Fruit fly (Drosophila melanogaster) whole organism, embryonic: ENCODE measurements around the gene CG8159.

Experiments used
- Bdp1 ChIP-seq: fragments of 200-800 bp; sonication (Bioruptor generic); optimal IDR thresholded peaks from 3 replicates; lab custom pipeline; 2016; ENCODE audit warnings: missing biosample characterization, missing genetic modification characterization
- CG10543 ChIP-seq: fragments of 200-800 bp; sonication (Bioruptor generic); optimal IDR thresholded peaks from 3 replicates; lab custom pipeline; 2017; ENCODE audit warnings: missing biosample characterization, mild to moderate bottlenecking, missing genetic modification characterization, moderate library complexity
- CG10959 ChIP-seq: fragments of 200-800 bp; sonication (Bioruptor generic); IDR thresholded peaks from 2 replicates; pipeline ENCODE4 v1.3.6; 2022; ENCODE audit warnings: missing biosample characterization, missing genetic modification characterization
- CG11247 ChIP-seq: fragments of 200-800 bp; sonication (Bioruptor generic); IDR thresholded peaks from 2 replicates; pipeline ENCODE4 v1.3.6; 2022; ENCODE audit warnings: missing biosample characterization, missing genetic modification characterization
- CG11398 ChIP-seq: fragments of 200-800 bp; sonication (Bioruptor generic); optimal IDR thresholded peaks from 2 replicates; lab custom pipeline; 2016; ENCODE audit warnings: missing biosample characterization, missing genetic modification characterization
- CG11560 ChIP-seq: fragments of 200-800 bp; sonication (Bioruptor generic); IDR thresholded peaks from 3 replicates; pipeline ENCODE4 v1.3.6; 2022; ENCODE audit warnings: missing biosample characterization, missing genetic modification characterization
- CG12219 ChIP-seq: fragments of 200-800 bp; sonication (Bioruptor generic); optimal IDR thresholded peaks from 3 replicates; lab custom pipeline; 2018; ENCODE audit warnings: missing biosample characterization, mild to moderate bottlenecking, missing genetic modification characterization
- CG12299 ChIP-seq: fragments of 200-800 bp; sonication (Bioruptor generic); optimal IDR thresholded peaks from 2 replicates; lab custom pipeline; 2018; ENCODE audit warnings: missing biosample characterization, mild to moderate bottlenecking, missing genetic modification characterization
- CG14014 ChIP-seq: fragments of 200-800 bp; sonication (Bioruptor generic); IDR thresholded peaks from 2 replicates; pipeline ENCODE4 v1.3.6; 2022; ENCODE audit warnings: missing biosample characterization, missing genetic modification characterization
- CG15479 ChIP-seq: fragments of 200-800 bp; sonication (Bioruptor generic); optimal IDR thresholded peaks from 3 replicates; lab custom pipeline; 2019; ENCODE audit warnings: missing biosample characterization, mild to moderate bottlenecking, missing genetic modification characterization, moderate library complexity
- CG17186 ChIP-seq: fragments of 200-800 bp; sonication (Bioruptor generic); optimal IDR thresholded peaks from 3 replicates; lab custom pipeline; 2017; ENCODE audit warnings: missing biosample characterization, missing genetic modification reagents, missing genetic modification characterization
- CG17829 ChIP-seq: fragments of 200-800 bp; optimal IDR thresholded peaks from 2 replicates; lab custom pipeline; 2019; ENCODE audit warnings: missing biosample characterization, mild to moderate bottlenecking, missing genetic modification characterization, moderate library complexity
- CG3163 ChIP-seq: fragments of 200-800 bp; sonication (Bioruptor generic); optimal IDR thresholded peaks from 3 replicates; lab custom pipeline; 2016; ENCODE audit warnings: missing biosample characterization, missing genetic modification characterization
- CG43689 ChIP-seq: fragments of 200-800 bp; sonication (Bioruptor generic); IDR thresholded peaks from 2 replicates; pipeline ENCODE4 v1.3.6; 2022; ENCODE audit warnings: missing biosample characterization, missing genetic modification characterization
- CG4424 ChIP-seq: fragments of 200-800 bp; sonication (Bioruptor generic); optimal IDR thresholded peaks from 3 replicates; lab custom pipeline; 2016; ENCODE audit warnings: missing biosample characterization, missing genetic modification characterization
- CG5245 ChIP-seq: fragments of 200-800 bp; sonication (Bioruptor generic); optimal IDR thresholded peaks from 3 replicates; lab custom pipeline; 2016; ENCODE audit warnings: missing biosample characterization, missing genetic modification characterization
- CG6254 ChIP-seq: fragments of 200-800 bp; sonication (Bioruptor generic); optimal IDR thresholded peaks from 3 replicates; lab custom pipeline; 2017; ENCODE audit warnings: mild to moderate bottlenecking, missing biosample characterization, missing genetic modification reagents, missing genetic modification characterization
- CG6813 ChIP-seq: fragments of 200-800 bp; sonication (Bioruptor generic); optimal IDR thresholded peaks from 2 replicates; lab custom pipeline; 2017; ENCODE audit warnings: missing biosample characterization, missing genetic modification characterization, mild to moderate bottlenecking, moderate library complexity, missing genetic modification reagents
- CG7987 ChIP-seq: fragments of 200-800 bp; sonication (Bioruptor generic); optimal IDR thresholded peaks from 2 replicates; lab custom pipeline; 2018; ENCODE audit warnings: missing biosample characterization, mild to moderate bottlenecking, missing genetic modification characterization, moderate library complexity
- CHES-1-like ChIP-seq: fragments of 200-800 bp; sonication (Bioruptor generic); optimal IDR thresholded peaks from 2 replicates; lab custom pipeline; 2016; ENCODE audit warnings: missing biosample characterization, missing genetic modification characterization
- Chrac-16 ChIP-seq: fragments of 200-800 bp; sonication (Bioruptor generic); optimal IDR thresholded peaks from 3 replicates; lab custom pipeline; 2016; ENCODE audit warnings: missing biosample characterization, missing genetic modification characterization
- Dad ChIP-seq: fragments of 200-800 bp; sonication (Bioruptor generic); optimal IDR thresholded peaks from 3 replicates; lab custom pipeline; 2016; ENCODE audit warnings: missing biosample characterization, missing genetic modification characterization
- Doc2 ChIP-seq: fragments of 200-800 bp; sonication (Bioruptor generic); IDR thresholded peaks from 2 replicates; pipeline ENCODE4 v1.3.6; 2022; ENCODE audit warnings: missing biosample characterization, missing genetic modification characterization
- E2f2 ChIP-seq: fragments of 200-800 bp; sonication (Bioruptor generic); IDR thresholded peaks from 2 replicates; pipeline ENCODE4 v1.3.6; 2022; ENCODE audit warnings: missing biosample characterization, missing genetic modification characterization
- Fer1 ChIP-seq: fragments of 200-800 bp; sonication (Bioruptor generic); optimal IDR thresholded peaks from 2 replicates; lab custom pipeline; 2017; ENCODE audit warnings: missing biosample characterization, mild to moderate bottlenecking, missing genetic modification characterization
- Gug ChIP-seq: fragments of 200-800 bp; sonication (Bioruptor generic); IDR thresholded peaks from 4 replicates; pipeline ENCODE4 v1.3.6; 2022; ENCODE audit warnings: missing biosample characterization, missing genetic modification characterization
- Hmx ChIP-seq: fragments of 200-800 bp; sonication (Bioruptor generic); optimal IDR thresholded peaks from 2 replicates; lab custom pipeline; 2016; ENCODE audit warnings: missing biosample characterization, missing genetic modification characterization
- Hr51 ChIP-seq, 2 experiments: fragments of 200-800 bp; sonication (Bioruptor generic); optimal IDR thresholded peaks; 2 replicates in 1 of 2; 3 replicates in 1 of 2; lab custom pipeline; 2016 to 2018; ENCODE audit warnings: missing biosample characterization in 2 of 2, missing genetic modification characterization in 2 of 2, mild to moderate bottlenecking in 1 of 2, moderate library complexity in 1 of 2
- Max ChIP-seq: fragments of 200-800 bp; sonication (Bioruptor generic); optimal IDR thresholded peaks from 2 replicates; lab custom pipeline; 2016; ENCODE audit warnings: missing biosample characterization, mild to moderate bottlenecking, missing genetic modification characterization
- Mes4 ChIP-seq: fragments of 200-800 bp; sonication (Bioruptor generic); optimal IDR thresholded peaks from 2 replicates; lab custom pipeline; 2016; ENCODE audit warnings: missing biosample characterization, missing genetic modification characterization
- Rfx ChIP-seq: fragments of 200-800 bp; sonication (Bioruptor generic); IDR thresholded peaks from 2 replicates; pipeline ENCODE4 v1.3.6; 2022; ENCODE audit warnings: missing biosample characterization, missing genetic modification characterization
- Trl ChIP-seq, 3 experiments: fragments of >200 bp in 2 of 3; fragments of 200-800 bp in 1 of 3; sonication (Bioruptor generic) in 1 of 3; optimal IDR thresholded peaks; 2 replicates in 1 of 3; 3 replicates in 2 of 3; lab custom pipeline; 2016 to 2017; ENCODE audit warnings: missing biosample characterization in 1 of 3, missing genetic modification characterization in 1 of 3
- az2 ChIP-seq: fragments of 200-800 bp; sonication (Bioruptor generic); optimal IDR thresholded peaks from 3 replicates; lab custom pipeline; 2016; ENCODE audit warnings: missing biosample characterization, missing genetic modification characterization
- br ChIP-seq: fragments of >200 bp; optimal IDR thresholded peaks from 2 replicates; lab custom pipeline; 2017
- bsh ChIP-seq, 2 experiments: fragments of 200-800 bp; sonication (Bioruptor generic); optimal IDR thresholded peaks; 2 replicates each; lab custom pipeline; 2017 to 2018; ENCODE audit warnings: mild to moderate bottlenecking in 2 of 2, missing biosample characterization in 2 of 2, missing genetic modification characterization in 2 of 2, moderate library complexity in 1 of 2
- da ChIP-seq: fragments of 200-800 bp; sonication (Bioruptor generic); optimal IDR thresholded peaks from 2 replicates; lab custom pipeline; 2016; ENCODE audit warnings: missing biosample characterization, missing genetic modification characterization
- disco-r ChIP-seq: fragments of 200-800 bp; sonication (Bioruptor generic); optimal IDR thresholded peaks from 2 replicates; lab custom pipeline; 2016; ENCODE audit warnings: missing biosample characterization, missing genetic modification characterization
- mld ChIP-seq: fragments of 200-800 bp; sonication (Bioruptor generic); IDR thresholded peaks from 3 replicates; pipeline ENCODE4 v1.3.6; 2022; ENCODE audit warnings: missing biosample characterization, missing genetic modification characterization; ENCODE audit not compliant: partially characterized antibody
- nom ChIP-seq: fragments of 200-800 bp; sonication (Bioruptor generic); optimal IDR thresholded peaks from 2 replicates; lab custom pipeline; 2017; ENCODE audit warnings: missing biosample characterization, missing genetic modification characterization, mild to moderate bottlenecking, moderate library complexity, missing genetic modification reagents
- odd ChIP-seq: fragments of 200-800 bp; sonication (Bioruptor generic); optimal IDR thresholded peaks from 2 replicates; lab custom pipeline; 2017; ENCODE audit warnings: missing biosample characterization, mild to moderate bottlenecking, missing genetic modification characterization
- pros ChIP-seq: fragments of 200-800 bp; sonication (Bioruptor generic); optimal IDR thresholded peaks from 3 replicates; lab custom pipeline; 2019; ENCODE audit warnings: missing biosample characterization, mild to moderate bottlenecking, missing genetic modification characterization, moderate library complexity
- repo ChIP-seq: fragments of 200-800 bp; sonication (Bioruptor generic); optimal IDR thresholded peaks from 2 replicates; lab custom pipeline; 2016; ENCODE audit warnings: missing biosample characterization, missing genetic modification characterization
- sens ChIP-seq: fragments of 200-800 bp; sonication (Bioruptor generic); peaks from one replicate; lab custom pipeline; 2016; ENCODE audit warnings: missing biosample characterization, missing genetic modification characterization
- stwl ChIP-seq: fragments of 200-800 bp; sonication (Bioruptor generic); optimal IDR thresholded peaks from 3 replicates; lab custom pipeline; 2018; ENCODE audit warnings: missing biosample characterization, mild to moderate bottlenecking, missing genetic modification characterization, moderate library complexity
- tio ChIP-seq: fragments of 200-800 bp; sonication (Bioruptor generic); optimal IDR thresholded peaks from 2 replicates; lab custom pipeline; 2017; ENCODE audit warnings: missing biosample characterization, missing genetic modification characterization, inconsistent platforms
- toy ChIP-seq: fragments of 200-800 bp; sonication (Bioruptor generic); IDR thresholded peaks from 2 replicates; pipeline ENCODE4 v1.3.6; 2022; ENCODE audit warnings: missing biosample characterization, missing genetic modification characterization
- vfl ChIP-seq: fragments of 200-800 bp; sonication (Bioruptor generic); optimal IDR thresholded peaks from 2 replicates; lab custom pipeline; 2016; ENCODE audit warnings: missing biosample characterization, missing genetic modification characterization
- yki ChIP-seq: fragments of >200 bp; optimal IDR thresholded peaks from 3 replicates; lab custom pipeline; 2018

Gene CG8159

dm6 chr3R:8747134-8747870, 20.6 kb downstream of the CG8159 start, which contains the start of the genes CG9801 and Nasp (continued):
- TF ChIP-seq br (lab: Kevin White, UChicago) (no peak), repo (GFP tag; lab: Kevin White, UChicago) (peak; percentile 31), CG6254 (GFP tag; lab: Kevin White, UChicago) (peak; percentile 21), vfl (GFP tag; lab: Kevin White, UChicago) (peak; percentile 21), CG12299 (peak; percentile 3), pros (GFP tag; lab: Kevin White, UChicago) (peak; percentile 2), Rfx (GFP tag; lab: Robert Waterston, UW) (peak; percentile 62), CG17829 (tag; lab: Kevin White, UChicago) (peak; percentile 57), odd (GFP tag; lab: Kevin White, UChicago) (no peak), CG14014 (GFP tag; lab: Robert Waterston, UW) (no peak), Doc2 (no peak), bsh (GFP tag; optimal IDR thresholded peaks at IDR 0.05; lab: Kevin White, UChicago) (peak in 1 of 2 experiments; percentile 19), CG17186 (GFP tag; lab: Kevin White, UChicago) (peak; percentile 59), CHES-1-like (GFP tag; lab: Kevin White, UChicago) (peak; percentile 62), E2f2 (GFP tag; lab: Robert Waterston, UW) (peak; percentile 88), stwl (peak; percentile 99), CG11560 (peak; percentile 65; the same call in 2 of the 3 replicates), Hmx (no peak), toy (GFP tag; lab: Robert Waterston, UW) (no peak), CG11247 (GFP tag; lab: Robert Waterston, UW) (peak; percentile 45; the same call in 1 of the 2 replicates), CG10959 (no peak), Hr51 (GFP tag; optimal IDR thresholded peaks at IDR 0.05; lab: Kevin White, UChicago) (peak in 1 of 2 experiments; percentile 18), CG7987 (GFP tag; lab: Kevin White, UChicago) (peak; percentile 58), az2 (GFP tag; lab: Kevin White, UChicago) (no peak), Dad (GFP tag; lab: Kevin White, UChicago) (peak; percentile 35), da (GFP tag; lab: Kevin White, UChicago) (no peak), Bdp1 (GFP tag; lab: Kevin White, UChicago) (peak; percentile 9), CG6813 (GFP tag; lab: Kevin White, UChicago) (peak; percentile 4), Fer1 (GFP tag; lab: Kevin White, UChicago) (peak; percentile 35), Gug (GFP tag; lab: Robert Waterston, UW) (0 out of 4 replicates have a peak, but pooled peaks have one; percentile 12), yki (lab: Kevin White, UChicago) (no peak), Chrac-16 (peak; percentile 13), Mes4 (GFP tag; lab: Kevin White, UChicago) (peak; percentile 32)
- TF ChIP-seq, all 482 proteins: peak for 235

dm6 chr3R:8747871-8748775, 21.5 kb downstream of the CG8159 start:
- TF ChIP-seq CG10543 (GFP tag; lab: Kevin White, UChicago) (peak; percentile 2), CG3163 (GFP tag; lab: Kevin White, UChicago) (no peak), mld (GFP tag; lab: Robert Waterston, UW) (0 out of 3 replicates have a peak, but pooled peaks have one; percentile 1), tio (GFP tag; lab: Kevin White, UChicago) (no peak), CG5245 (GFP tag; lab: Kevin White, UChicago) (no peak), CG12219 (GFP tag; lab: Kevin White, UChicago) (no peak), CG43689 (GFP tag; lab: Robert Waterston, UW) (no peak), sens (GFP tag; lab: Kevin White, UChicago) (no peak), CG11398 (GFP tag; lab: Kevin White, UChicago) (no peak), disco-r (GFP tag; lab: Kevin White, UChicago) (no peak), CG4424 (GFP tag; lab: Kevin White, UChicago) (no peak), Max (no peak), nom (GFP tag; lab: Kevin White, UChicago) (no peak), Hr51 (GFP tag; optimal IDR thresholded peaks at IDR 0.05; lab: Kevin White, UChicago) (no peak), CG15479 (GFP tag; lab: Kevin White, UChicago) (peak; percentile 53), Trl (optimal IDR thresholded peaks at IDR 0.05; lab: Kevin White, UChicago) (no peak), Trl (GFP tag; optimal IDR thresholded peaks at IDR 0.05; lab: Kevin White, UChicago) (no peak), Gug (GFP tag; lab: Robert Waterston, UW) (no peak)
